Fruit fly (Drosophila melanogaster) whole organism, embryonic: ENCODE measurements around the gene CG9920.

Experiments used
- Asciz ChIP-seq: fragments of 200-800 bp; sonication (Bioruptor generic); optimal IDR thresholded peaks from 2 replicates; lab custom pipeline; 2017; ENCODE audit warnings: missing biosample characterization, mild to moderate bottlenecking, missing genetic modification characterization, missing genetic modification reagents
- Atf-2 ChIP-seq: fragments of 200-800 bp; sonication (Bioruptor generic); optimal IDR thresholded peaks from 2 replicates; lab custom pipeline; 2016; ENCODE audit warnings: missing biosample characterization, missing genetic modification characterization
- C15 ChIP-seq: fragments of 200-800 bp; sonication (Bioruptor generic); IDR thresholded peaks from 3 replicates; pipeline ENCODE4 v1.3.6; 2022; ENCODE audit warnings: missing biosample characterization, missing genetic modification characterization
- CG10462 ChIP-seq: fragments of 200-800 bp; sonication (Bioruptor generic); optimal IDR thresholded peaks from 2 replicates; lab custom pipeline; 2016; ENCODE audit warnings: missing biosample characterization, missing genetic modification characterization
- CG10543 ChIP-seq: fragments of 200-800 bp; sonication (Bioruptor generic); optimal IDR thresholded peaks from 3 replicates; lab custom pipeline; 2017; ENCODE audit warnings: missing biosample characterization, mild to moderate bottlenecking, missing genetic modification characterization, moderate library complexity
- CG11085 ChIP-seq: fragments of 200-800 bp; sonication (Bioruptor generic); IDR thresholded peaks from 2 replicates; pipeline ENCODE4 v1.3.6; 2022; ENCODE audit warnings: missing biosample characterization, missing genetic modification characterization
- CG11723 ChIP-seq: fragments of 200-800 bp; sonication (Bioruptor generic); optimal IDR thresholded peaks from 2 replicates; lab custom pipeline; 2017; ENCODE audit warnings: missing biosample characterization, mild to moderate bottlenecking, missing genetic modification characterization
- CG12299 ChIP-seq: fragments of 200-800 bp; sonication (Bioruptor generic); optimal IDR thresholded peaks from 2 replicates; lab custom pipeline; 2018; ENCODE audit warnings: missing biosample characterization, mild to moderate bottlenecking, missing genetic modification characterization
- CG14710 ChIP-seq: fragments of 200-800 bp; sonication (Bioruptor generic); optimal IDR thresholded peaks from 3 replicates; lab custom pipeline; 2019; ENCODE audit warnings: missing biosample characterization, mild to moderate bottlenecking, missing genetic modification characterization, moderate library complexity
- CG17361 ChIP-seq: fragments of 200-800 bp; sonication (Bioruptor generic); IDR thresholded peaks from 3 replicates; pipeline ENCODE4 v1.3.6; 2022; ENCODE audit warnings: missing biosample characterization, missing genetic modification characterization
- CG17568 ChIP-seq: fragments of 200-800 bp; sonication (Bioruptor generic); optimal IDR thresholded peaks from 2 replicates; lab custom pipeline; 2018; ENCODE audit warnings: missing biosample characterization, mild to moderate bottlenecking, missing genetic modification characterization, moderate library complexity
- CG18011 ChIP-seq: fragments of 200-800 bp; sonication (Bioruptor generic); optimal IDR thresholded peaks from 2 replicates; lab custom pipeline; 2017; ENCODE audit warnings: missing biosample characterization, missing genetic modification characterization, mild to moderate bottlenecking, moderate library complexity, missing genotype
- CG18476 ChIP-seq: fragments of 200-800 bp; sonication (Bioruptor generic); optimal IDR thresholded peaks from 2 replicates; lab custom pipeline; 2016; ENCODE audit warnings: missing biosample characterization, mild to moderate bottlenecking, missing genetic modification characterization
- CG2199 ChIP-seq: fragments of 200-800 bp; sonication (Bioruptor generic); IDR thresholded peaks from 3 replicates; pipeline ENCODE4 v1.3.6; 2022; ENCODE audit warnings: missing biosample characterization, missing genetic modification characterization
- CG4282 ChIP-seq: fragments of 200-800 bp; sonication (Bioruptor generic); optimal IDR thresholded peaks from 2 replicates; lab custom pipeline; 2016; ENCODE audit warnings: missing biosample characterization, missing genetic modification characterization
- CG43689 ChIP-seq: fragments of 200-800 bp; sonication (Bioruptor generic); IDR thresholded peaks from 2 replicates; pipeline ENCODE4 v1.3.6; 2022; ENCODE audit warnings: missing biosample characterization, missing genetic modification characterization
- CG4730 ChIP-seq: fragments of 200-800 bp; sonication (Bioruptor generic); IDR thresholded peaks from 2 replicates; pipeline ENCODE4 v1.3.6; 2022; ENCODE audit warnings: missing biosample characterization, missing genetic modification characterization
- CG6683 ChIP-seq: fragments of 200-800 bp; sonication (Bioruptor generic); optimal IDR thresholded peaks from 2 replicates; lab custom pipeline; 2017; ENCODE audit warnings: missing biosample characterization, mild to moderate bottlenecking, missing genetic modification characterization, missing genetic modification reagents
- CG6689 ChIP-seq: fragments of 200-800 bp; sonication (Bioruptor generic); IDR thresholded peaks from 2 replicates; pipeline ENCODE4 v1.3.6; 2022; ENCODE audit warnings: missing biosample characterization, missing genetic modification characterization
- CG6765 ChIP-seq: fragments of 200-800 bp; sonication (Bioruptor generic); optimal IDR thresholded peaks from 3 replicates; lab custom pipeline; 2017; ENCODE audit warnings: missing biosample characterization, mild to moderate bottlenecking, missing genetic modification characterization
- CG8388 ChIP-seq: fragments of 200-800 bp; sonication (Bioruptor generic); optimal IDR thresholded peaks from 2 replicates; lab custom pipeline; 2019; ENCODE audit warnings: missing biosample characterization, mild to moderate bottlenecking, missing genetic modification characterization, moderate library complexity
- CG9817 ChIP-seq: fragments of 200-800 bp; sonication (Bioruptor generic); optimal IDR thresholded peaks from 2 replicates; lab custom pipeline; 2018; ENCODE audit warnings: missing biosample characterization, mild to moderate bottlenecking, missing genetic modification characterization, moderate library complexity
- CoRest ChIP-seq: fragments of 200-800 bp; sonication (Bioruptor generic); optimal IDR thresholded peaks from 3 replicates; lab custom pipeline; 2018; ENCODE audit warnings: missing biosample characterization, mild to moderate bottlenecking, missing genetic modification characterization, moderate library complexity
- Dad ChIP-seq: fragments of 200-800 bp; sonication (Bioruptor generic); optimal IDR thresholded peaks from 3 replicates; lab custom pipeline; 2016; ENCODE audit warnings: missing biosample characterization, missing genetic modification characterization
- Deaf1 ChIP-seq: fragments of 200-800 bp; optimal IDR thresholded peaks from 3 replicates; lab custom pipeline; 2019; ENCODE audit warnings: missing biosample characterization, mild to moderate bottlenecking, missing genetic modification characterization, moderate library complexity
- Dip2 ChIP-seq: fragments of 200-800 bp; sonication (Bioruptor generic); IDR thresholded peaks from 2 replicates; pipeline ENCODE4 v1.3.6; 2022; ENCODE audit warnings: missing biosample characterization, missing genetic modification characterization
- E2f1 ChIP-seq: fragments of 200-800 bp; sonication (Bioruptor generic); IDR thresholded peaks from 2 replicates; pipeline ENCODE4 v1.3.6; 2022; ENCODE audit warnings: missing biosample characterization, missing genetic modification characterization
- Hsf ChIP-seq: fragments of 200-800 bp; sonication (Bioruptor generic); optimal IDR thresholded peaks from 3 replicates; lab custom pipeline; 2016; ENCODE audit warnings: missing biosample characterization, missing genetic modification characterization
- Kr ChIP-seq: fragments of 200-800 bp; sonication (Bioruptor generic); optimal IDR thresholded peaks from 2 replicates; lab custom pipeline; 2017; ENCODE audit warnings: missing biosample characterization, mild to moderate bottlenecking, missing genetic modification characterization
- Mes4 ChIP-seq: fragments of 200-800 bp; sonication (Bioruptor generic); optimal IDR thresholded peaks from 2 replicates; lab custom pipeline; 2016; ENCODE audit warnings: missing biosample characterization, missing genetic modification characterization
- NC2β ChIP-seq: fragments of 200-800 bp; sonication (Bioruptor generic); optimal IDR thresholded peaks from 2 replicates; lab custom pipeline; 2016; ENCODE audit warnings: missing biosample characterization, missing genetic modification characterization
- Nf-YB ChIP-seq: fragments of 200-800 bp; sonication (Bioruptor generic); optimal IDR thresholded peaks from 3 replicates; lab custom pipeline; 2019; ENCODE audit warnings: missing biosample characterization, mild to moderate bottlenecking, missing genetic modification characterization, moderate library complexity
- Ptx1 ChIP-seq: fragments of 200-800 bp; sonication (Bioruptor generic); IDR thresholded peaks from 2 replicates; pipeline ENCODE4 v1.3.6; 2022; ENCODE audit warnings: missing biosample characterization, missing genetic modification characterization
- ab ChIP-seq: fragments of 200-800 bp; sonication (Bioruptor generic); optimal IDR thresholded peaks from 2 replicates; lab custom pipeline; 2016; ENCODE audit warnings: missing biosample characterization, missing genetic modification characterization
- ac ChIP-seq: fragments of 200-800 bp; sonication (Bioruptor generic); optimal IDR thresholded peaks from 3 replicates; lab custom pipeline; 2017; ENCODE audit warnings: missing biosample characterization, mild to moderate bottlenecking, missing genetic modification characterization
- chif ChIP-seq, 2 experiments: fragments of 200-800 bp; sonication (Bioruptor generic); optimal IDR thresholded peaks; 3 replicates each; lab custom pipeline; 2016; ENCODE audit warnings: missing biosample characterization in 2 of 2, missing genetic modification characterization in 2 of 2
- croc ChIP-seq: fragments of 200-800 bp; sonication (Bioruptor generic); conservative IDR thresholded peaks from 3 replicates; pipeline ENCODE4 v1.3.6; 2022; ENCODE audit warnings: missing biosample characterization, missing genetic modification characterization
- cwo ChIP-seq: fragments of 200-800 bp; sonication (Bioruptor generic); optimal IDR thresholded peaks from 3 replicates; lab custom pipeline; 2017; ENCODE audit warnings: missing biosample characterization, missing genetic modification characterization, mild to moderate bottlenecking, moderate library complexity, missing genetic modification reagents
- ems ChIP-seq: fragments of 200-800 bp; sonication (Bioruptor generic); optimal IDR thresholded peaks from 3 replicates; lab custom pipeline; 2016; ENCODE audit warnings: missing biosample characterization, missing genetic modification characterization
- exex ChIP-seq: fragments of 200-800 bp; sonication (Bioruptor generic); optimal IDR thresholded peaks from 4 replicates; lab custom pipeline; 2018; ENCODE audit warnings: missing biosample characterization, mild to moderate bottlenecking, missing genetic modification characterization, moderate library complexity
- fd3F ChIP-seq: fragments of 200-800 bp; sonication (Bioruptor generic); optimal IDR thresholded peaks from 2 replicates; lab custom pipeline; 2018; ENCODE audit warnings: missing biosample characterization, mild to moderate bottlenecking, missing genetic modification characterization, moderate library complexity
- gcm2 ChIP-seq: fragments of 200-800 bp; sonication (Bioruptor generic); optimal IDR thresholded peaks from 2 replicates; lab custom pipeline; 2016; ENCODE audit warnings: missing biosample characterization, missing genetic modification characterization
- hb ChIP-seq: fragments of 200-800 bp; sonication (Bioruptor generic); IDR thresholded peaks from 3 replicates; pipeline ENCODE4 v1.3.6; 2022; ENCODE audit warnings: missing biosample characterization, missing genetic modification characterization; ENCODE audit not compliant: partially characterized antibody
- lbe ChIP-seq: fragments of 200-800 bp; sonication (Bioruptor generic); optimal IDR thresholded peaks from 2 replicates; lab custom pipeline; 2016; ENCODE audit warnings: missing biosample characterization, mild to moderate bottlenecking, missing genetic modification characterization
- lmd ChIP-seq: fragments of 200-800 bp; sonication (Bioruptor generic); IDR thresholded peaks from 2 replicates; pipeline ENCODE4 v1.3.6; 2022; ENCODE audit warnings: missing biosample characterization, missing genetic modification characterization
- pfk ChIP-seq: fragments of 200-800 bp; sonication (Bioruptor generic); optimal IDR thresholded peaks from 2 replicates; lab custom pipeline; 2018; ENCODE audit warnings: missing biosample characterization, mild to moderate bottlenecking, missing genetic modification characterization, moderate library complexity
- pnt ChIP-seq: fragments of 200-800 bp; sonication (Bioruptor generic); optimal IDR thresholded peaks from 3 replicates; lab custom pipeline; 2016; ENCODE audit warnings: missing biosample characterization, missing genetic modification characterization
- pzg ChIP-seq: fragments of 200-800 bp; sonication (Bioruptor generic); optimal IDR thresholded peaks from 3 replicates; lab custom pipeline; 2018; ENCODE audit warnings: missing biosample characterization, mild to moderate bottlenecking, missing genetic modification characterization, moderate library complexity
- ro ChIP-seq: fragments of 200-800 bp; sonication (Bioruptor generic); IDR thresholded peaks from 2 replicates; pipeline ENCODE4 v1.3.6; 2022; ENCODE audit warnings: missing biosample characterization, missing genetic modification characterization
- sens-2 ChIP-seq: fragments of 200-800 bp; sonication (Bioruptor generic); IDR thresholded peaks from 2 replicates; pipeline ENCODE4 v1.3.6; 2022; ENCODE audit warnings: missing biosample characterization, missing genetic modification characterization
- sna ChIP-seq: fragments of 200-800 bp; sonication (Bioruptor generic); IDR thresholded peaks from 2 replicates; pipeline ENCODE4 v1.3.6; 2022; ENCODE audit warnings: missing biosample characterization, missing genetic modification characterization; ENCODE audit not compliant: partially characterized antibody
- so ChIP-seq: fragments of 200-800 bp; sonication (Bioruptor generic); IDR thresholded peaks from 3 replicates; pipeline ENCODE4 v1.3.6; 2022; ENCODE audit warnings: missing biosample characterization, missing genetic modification characterization

CG9920 gene

dm6 chr3R:14095428-14095827 lies 2.5 kb downstream of the CG9920 start (continued):
- TF ChIP-seq Dad (GFP tag; lab: Kevin White, UChicago) (no peak), lbe (GFP tag; lab: Kevin White, UChicago) (no peak), Kr (GFP tag; lab: Kevin White, UChicago) (no peak), CG17361 (GFP tag; lab: Robert Waterston, UW) (0 out of 3 replicates have a peak, but pooled peaks have one; percentile 32), CG10462 (GFP tag; lab: Kevin White, UChicago) (no peak), CG4282 (GFP tag; lab: Kevin White, UChicago) (no peak), sna (GFP tag; lab: Robert Waterston, UW) (no peak), CG11085 (GFP tag; lab: Robert Waterston, UW) (no peak), CG18476 (GFP tag; lab: Kevin White, UChicago) (peak; percentile 41), CG9817 (tag; lab: Kevin White, UChicago) (no peak), Atf-2 (GFP tag; lab: Kevin White, UChicago) (no peak), CG8388 (GFP tag; lab: Kevin White, UChicago) (peak; percentile 56), fd3F (peak; percentile 21), Hsf (GFP tag; lab: Kevin White, UChicago) (peak; percentile 25), chif (GFP tag; optimal IDR thresholded peaks at IDR 0.05; lab: Kevin White, UChicago) (no peak), ac (GFP tag; lab: Kevin White, UChicago) (no peak), Mes4 (GFP tag; lab: Kevin White, UChicago) (no peak), Dip2 (no peak), croc (GFP tag; lab: Robert Waterston, UW) (0 out of 3 replicates have a peak, but pooled peaks have one; percentile 26), pfk (GFP tag; lab: Kevin White, UChicago) (no peak), cwo (GFP tag; lab: Kevin White, UChicago) (peak; percentile 54), C15 (GFP tag; lab: Robert Waterston, UW) (no peak), CG12299 (tag; lab: Kevin White, UChicago) (no peak), pnt (no peak), CG10543 (GFP tag; lab: Kevin White, UChicago) (no peak), gcm2 (GFP tag; lab: Kevin White, UChicago) (no peak), sens-2 (GFP tag; lab: Robert Waterston, UW) (no peak), CG6683 (GFP tag; lab: Kevin White, UChicago) (no peak), hb (GFP tag; lab: Robert Waterston, UW) (no peak), ab (GFP tag; lab: Kevin White, UChicago) (no peak), pzg (GFP tag; lab: Kevin White, UChicago) (no peak), Asciz (peak; percentile 46), CG18011 (no peak), NC2β (no peak), E2f1 (GFP tag; lab: Robert Waterston, UW) (no peak), CG4730 (GFP tag; lab: Robert Waterston, UW) (no peak), Deaf1 (tag; lab: Kevin White, UChicago) (peak; percentile 33), ro (GFP tag; lab: Robert Waterston, UW) (no peak), CoRest (peak; percentile 57), CG6765 (GFP tag; lab: Kevin White, UChicago) (no peak), CG17568 (no peak), CG43689 (no peak), exex (tag; lab: Kevin White, UChicago) (no peak), lmd (peak; percentile 60), Ptx1 (GFP tag; lab: Robert Waterston, UW) (peak; percentile 76), Nf-YB (peak; percentile 18), CG2199 (no peak), CG6689 (GFP tag; lab: Robert Waterston, UW) (peak; percentile 39), ems (GFP tag; lab: Kevin White, UChicago) (no peak), CG14710 (peak; percentile 28), CG11723 (no peak), so (GFP tag; lab: Robert Waterston, UW) (peak; percentile 68; the same call in 1 of the 3 replicates)
